Worm (Caenorhabditis elegans): Measurements from ENCODE around the gene tbx-38.

The tbx-38 gene

DNA sequence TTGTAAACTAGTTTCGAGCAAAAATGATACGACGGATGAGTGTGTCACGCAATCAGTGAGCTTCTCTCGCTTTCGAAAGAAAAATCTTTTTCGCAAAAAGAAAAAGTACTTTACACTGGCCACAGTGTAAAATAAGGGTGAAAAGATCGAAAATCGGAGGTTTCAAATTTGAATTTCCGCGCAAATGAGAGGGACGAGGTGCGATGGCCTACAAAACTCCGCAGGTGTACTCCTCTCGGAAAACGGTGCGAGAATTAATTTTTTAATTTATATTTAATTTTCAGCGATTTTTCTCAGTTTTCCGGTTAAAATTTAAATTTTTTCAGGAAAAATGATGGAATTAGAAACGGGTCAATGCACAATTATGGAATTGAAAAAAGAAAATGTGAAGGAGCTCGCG is 39.1 kb downstream of the tbx-38 start, which contains the start of gene mrt-2 (continued):
- TF ChIP-seq him-1 (tag; optimal IDR thresholded peaks at IDR 0.05) (peak; percentile 32), madf-3 (GFP tag; IDR thresholded peaks at IDR 0.05) (0 out of 2 replicates have a peak, but pooled peaks have one; percentile 39), sdz-38 (tag; optimal IDR thresholded peaks at IDR 0.05) (no peak), egl-44 (GFP tag; IDR thresholded peaks at IDR 0.05) (no peak), F52B5.7 (tag; optimal IDR thresholded peaks at IDR 0.05) (no peak), ccch-3 (GFP tag; optimal IDR thresholded peaks at IDR 0.05) (no peak), dpl-1 (GFP tag; optimal IDR thresholded peaks at IDR 0.05) (peak; percentile 55), F37B4.10 (GFP tag; IDR thresholded peaks at IDR 0.05) (no peak), F23B12.7 (tag; optimal IDR thresholded peaks at IDR 0.05; ENCODE audit: insufficient read depth) (no peak), madf-10 (tag; optimal IDR thresholded peaks at IDR 0.05) (peak; percentile 48), mel-28 (tag; optimal IDR thresholded peaks at IDR 0.05; ENCODE audit: borderline replicate concordance) (no peak), C17E4.6 (GFP tag; IDR thresholded peaks at IDR 0.05) (no peak), tlf-1 (GFP tag; optimal IDR thresholded peaks at IDR 0.05) (no peak), nhr-80 (tag; optimal IDR thresholded peaks at IDR 0.05) (no peak), ztf-18 (tag; optimal IDR thresholded peaks at IDR 0.05) (no peak), rpc-1 (optimal IDR thresholded peaks at IDR 0.05) (no peak), rpc-1 (tag; optimal IDR thresholded peaks at IDR 0.05) (no peak), lin-40 (tag; optimal IDR thresholded peaks at IDR 0.05) (peak; percentile 78), gei-17 (GFP tag; optimal IDR thresholded peaks at IDR 0.05) (no peak), unc-130 (GFP tag; optimal IDR thresholded peaks at IDR 0.05) (peak; percentile 73), hrde-1 (tag; optimal IDR thresholded peaks at IDR 0.05; ENCODE audit: borderline replicate concordance) (no peak), attf-3 (GFP tag; conservative IDR thresholded peaks at IDR 0.05) (no peak), zfh-2 (GFP tag; conservative IDR thresholded peaks at IDR 0.05) (no peak), bed-2 (GFP tag; IDR thresholded peaks at IDR 0.05) (0 out of 2 replicates have a peak, but pooled peaks have one; percentile 46), B0336.3 (GFP tag; IDR thresholded peaks at IDR 0.05) (peak; percentile 22; the same call in 1 of the 2 replicates), ceh-27 (GFP tag; optimal IDR thresholded peaks at IDR 0.05) (peak; percentile 73), Y53F4B.3 (GFP tag; IDR thresholded peaks at IDR 0.05) (no peak), sea-2 (GFP tag; IDR thresholded peaks at IDR 0.05) (no peak), D2030.7 (GFP tag; IDR thresholded peaks at IDR 0.05) (peak; percentile 38), attf-5 (GFP tag; optimal IDR thresholded peaks at IDR 0.05) (peak; percentile 16), hlh-12 (tag; optimal IDR thresholded peaks at IDR 0.05) (no peak), zim-3 (tag; optimal IDR thresholded peaks at IDR 0.05) (no peak), hsf-1 (GFP tag; IDR thresholded peaks at IDR 0.05) (no peak), Y67H2A.10 (GFP tag; conservative IDR thresholded peaks at IDR 0.05) (no peak; the same call in 1 of the 2 replicates), akir-1 (GFP tag; optimal IDR thresholded peaks at IDR 0.05) (no peak), ztf-25 (GFP tag; IDR thresholded peaks at IDR 0.05) (no peak), xnd-1 (tag; optimal IDR thresholded peaks at IDR 0.05) (no peak), nhr-90 (tag; optimal IDR thresholded peaks at IDR 0.05) (no peak), K12H6.12 (tag; optimal IDR thresholded peaks at IDR 0.05) (peak; percentile 42), chd-7 (tag; optimal IDR thresholded peaks at IDR 0.05) (no peak), madf-8 (GFP tag; conservative IDR thresholded peaks at IDR 0.05) (no peak; the same call in 1 of the 2 replicates), tbp1 (GFP tag; optimal IDR thresholded peaks at IDR 0.05) (no peak), ztf-28 (GFP tag; IDR thresholded peaks at IDR 0.05) (no peak), egrh-3 (GFP tag; IDR thresholded peaks at IDR 0.05) (no peak), tbx-9 (tag; optimal IDR thresholded peaks at IDR 0.05; ENCODE audit: borderline replicate concordance) (no peak), athp-1 (tag; optimal IDR thresholded peaks at IDR 0.05) (no peak), nhr-120 (GFP tag; IDR thresholded peaks at IDR 0.05) (no peak), F39B2.1 (GFP tag; IDR thresholded peaks at IDR 0.05) (no peak), madf-6 (GFP tag; IDR thresholded peaks at IDR 0.05) (peak; percentile 67), ztf-6 (GFP tag; IDR thresholded peaks at IDR 0.05) (no peak)

Data from whole organism, young adult.